Worm (Caenorhabditis elegans) whole organism, L4/young adult: ENCODE results near the gene hsp-4.

Experiments used
- W03F9.2 ChIP-seq: fragments of 150-350 bp; optimal IDR thresholded peaks from 2 replicates; lab custom pipeline; 2014; ENCODE audit warnings: missing biosample characterization, missing genetic modification characterization
- him-1 ChIP-seq: sonication (generic microtip); optimal IDR thresholded peaks from 2 replicates; lab custom pipeline; 2016; ENCODE audit warnings: missing genotype, missing genetic modification reagents, missing genetic modification characterization, missing compliant biosample characterization

DNA sequence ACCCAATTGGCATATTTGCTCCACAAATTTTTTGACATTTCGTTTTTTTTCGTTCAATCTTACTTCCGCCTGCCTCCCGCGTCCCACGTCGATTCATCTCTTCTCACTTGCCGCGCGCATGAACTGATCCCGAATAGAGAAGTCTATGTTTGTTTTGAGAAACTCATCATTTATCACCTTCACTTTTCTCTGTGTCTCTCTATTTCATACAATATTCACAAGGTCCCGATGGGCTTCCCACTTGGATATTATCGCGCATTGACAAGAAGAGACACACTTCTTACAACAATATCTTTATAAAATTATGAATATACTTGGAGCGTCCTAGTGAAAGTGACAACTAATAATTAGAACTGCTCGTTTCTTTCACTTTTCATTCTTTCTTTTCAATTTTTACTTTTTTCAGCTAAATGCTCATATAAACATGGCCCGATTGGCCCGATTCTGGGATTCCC is 6.1 kb upstream of the hsp-4 start, which contains the start of gene insc-1:
- TF ChIP-seq W03F9.2 (tag; lab: Kevin White, UChicago) (no peak), him-1 (no peak)
